Fruit fly (Drosophila melanogaster): ENCODE results near the gene tilB.

Gene tilB

dm6 chrX:22471819-22472218, 22.3 kb downstream of the tilB start, which contains the start of gene CG14613 (continued):
- TF ChIP-seq Scr (GFP tag; IDR thresholded peaks at IDR 0.05; ENCODE audit: partially characterized antibody) (0 out of 2 replicates have a peak, but pooled peaks have one; percentile 8), bbx (GFP tag; IDR thresholded peaks at IDR 0.05; ENCODE audit: partially characterized antibody) (peak; percentile 35; the same call in 1 of the 2 replicates), CG17186 (GFP tag; optimal IDR thresholded peaks at IDR 0.05) (peak; percentile 94), crp (GFP tag; optimal IDR thresholded peaks at IDR 0.05) (peak in 1 of 2 experiments; percentile 24), MTF-1 (GFP tag; optimal IDR thresholded peaks at IDR 0.05; ENCODE audit: borderline replicate concordance) (no peak), zen (tag; optimal IDR thresholded peaks at IDR 0.05) (no peak), BEAF-32 (GFP tag; optimal IDR thresholded peaks at IDR 0.05) (peak; percentile 30), Dp (GFP tag; optimal IDR thresholded peaks at IDR 0.05) (peak; percentile 5), Dll (GFP tag; IDR thresholded peaks at IDR 0.05; ENCODE audit: partially characterized antibody) (0 out of 4 replicates have a peak, but pooled peaks have one; percentile 14), CG33557 (GFP tag; optimal IDR thresholded peaks at IDR 0.05) (no peak), MBD-R2 (GFP tag; IDR thresholded peaks at IDR 0.05) (peak; percentile 60; the same call in 1 of the 2 replicates), E2f2 (GFP tag; IDR thresholded peaks at IDR 0.05) (peak; percentile 21; the same call in 1 of the 2 replicates)

- TF ChIP-seq CG15601 (tag; optimal IDR thresholded peaks at IDR 0.05) (peak; percentile 51), MBD-R2 (GFP tag; IDR thresholded peaks at IDR 0.05) (peak; percentile 51), pzg (GFP tag; optimal IDR thresholded peaks at IDR 0.05) (peak; percentile 29), Dref (GFP tag; IDR thresholded peaks at IDR 0.05) (peak; percentile 37; the same call in 1 of the 2 replicates), CG12744 (GFP tag; optimal IDR thresholded peaks at IDR 0.05) (no peak), CG17186 (GFP tag; optimal IDR thresholded peaks at IDR 0.05) (peak; percentile 99), CG4854 (GFP tag; optimal IDR thresholded peaks at IDR 0.05) (no peak), CG5953 (GFP tag; IDR thresholded peaks at IDR 0.05) (no peak), CG13287 (GFP tag; IDR thresholded peaks at IDR 0.05; ENCODE audit: partially characterized antibody) (peak; percentile 13; the same call in 1 of the 2 replicates), Dp (GFP tag; optimal IDR thresholded peaks at IDR 0.05) (peak; percentile 1), CG15514 (GFP tag; optimal IDR thresholded peaks at IDR 0.05) (peak; percentile 8), Pdp1 (GFP tag; optimal IDR thresholded peaks at IDR 0.05) (peak in 1 of 2 experiments; percentile 29), MESR4 (GFP tag; optimal IDR thresholded peaks at IDR 0.05) (peak; percentile 31), wek (GFP tag; optimal IDR thresholded peaks at IDR 0.05) (peak; percentile 15), crp (GFP tag; optimal IDR thresholded peaks at IDR 0.05) (peak in 1 of 2 experiments; percentile 80)
Observed at dm6 chrX:22473520-22473919, 24.0 kb downstream of the tilB start, which contains the start of gene CG14618. TSS of gene CG14618 (plus strand) at chrX:22473698.

- no peak for TF ChIP-seq Optix (GFP tag; IDR thresholded peaks at IDR 0.05)
- no peak for TF ChIP-seq Sry-β (GFP tag; optimal IDR thresholded peaks at IDR 0.05)
- TF ChIP-seq gce (GFP tag; IDR thresholded peaks at IDR 0.05), result no peak
- TF ChIP-seq cad (GFP tag; optimal IDR thresholded peaks at IDR 0.05), result no peak
- no peak for TF ChIP-seq CG4617 (GFP tag; optimal IDR thresholded peaks at IDR 0.05; ENCODE audit: borderline replicate concordance)
- TF ChIP-seq Pdp1 (GFP tag; optimal IDR thresholded peaks at IDR 0.05), result peak in 1 of 2 experiments; percentile 75
- no peak for TF ChIP-seq YL-1 (GFP tag; optimal IDR thresholded peaks at IDR 0.05)
- TF ChIP-seq CG10462 (GFP tag; optimal IDR thresholded peaks at IDR 0.05), result no peak
- TF ChIP-seq nom (GFP tag; optimal IDR thresholded peaks at IDR 0.05), result no peak
Observed at dm6 chrX:22474881-22475280, 25.3 kb downstream of the tilB start.
